Fruit fly (Drosophila melanogaster): ENCODE results near the gene GstZ2.

The GstZ2 gene

dm6 chr3R:9496748-9497147 lies 36.3 kb upstream of the GstZ2 start (continued):
- TF ChIP-seq CG11762 (GFP tag; optimal IDR thresholded peaks at IDR 0.05; ENCODE audit: insufficient read depth): no peak
- TF ChIP-seq CG11294 (GFP tag; IDR thresholded peaks at IDR 0.05): 0 out of 2 replicates have a peak, but pooled peaks have one; percentile 9
- peak; percentile 18 for TF ChIP-seq OdsH (GFP tag; optimal IDR thresholded peaks at IDR 0.05)
- peak; percentile 26 for TF ChIP-seq pdm3 (GFP tag; optimal IDR thresholded peaks at IDR 0.05)
- TF ChIP-seq vri (GFP tag; optimal IDR thresholded peaks at IDR 0.05): peak; percentile 34
- no peak for TF ChIP-seq CG8319 (GFP tag; optimal IDR thresholded peaks at IDR 0.05)
- TF ChIP-seq dsx (GFP tag; optimal IDR thresholded peaks at IDR 0.05; ENCODE audit: poor library complexity, severe bottlenecking): no peak
- TF ChIP-seq CG16779 (tag; optimal IDR thresholded peaks at IDR 0.05): no peak
- TF ChIP-seq CG6276 (GFP tag; optimal IDR thresholded peaks at IDR 0.05): no peak

dm6 chr3R:9494627-9495009 lies 34.2 kb upstream of the GstZ2 start, which contains the start of gene phu:
Gene phu, plus strand, starts transcription at chr3R:9494801.
- no peak for TF ChIP-seq CG8632 (GFP tag; optimal IDR thresholded peaks at IDR 0.05)
- TF ChIP-seq svp (GFP tag): peak; percentile 70
- peak; percentile 8 for TF ChIP-seq vri (GFP tag; optimal IDR thresholded peaks at IDR 0.05)

- TF ChIP-seq CG10669 (GFP tag; optimal IDR thresholded peaks at IDR 0.05) (peak; percentile 39), cyc (GFP tag; optimal IDR thresholded peaks at IDR 0.05) (no peak), acj6 (GFP tag; optimal IDR thresholded peaks at IDR 0.05) (peak; percentile 30), CG4318 (GFP tag; optimal IDR thresholded peaks at IDR 0.05) (peak; percentile 2), CG11294 (GFP tag; IDR thresholded peaks at IDR 0.05) (no peak), salr (GFP tag; optimal IDR thresholded peaks at IDR 0.05) (no peak), fd85E (GFP tag; optimal IDR thresholded peaks at IDR 0.05) (no peak), Gug (GFP tag; IDR thresholded peaks at IDR 0.05) (no peak), CG6808 (GFP tag; optimal IDR thresholded peaks at IDR 0.05) (no peak), Hr4 (GFP tag; optimal IDR thresholded peaks at IDR 0.05) (peak; percentile 27), Hr38 (GFP tag; optimal IDR thresholded peaks at IDR 0.05) (no peak), spab (GFP tag; optimal IDR thresholded peaks at IDR 0.05) (peak; percentile 9), Eip75B (GFP tag; optimal IDR thresholded peaks at IDR 0.05) (no peak), CG8119 (GFP tag; IDR thresholded peaks at IDR 0.05) (no peak), dac (GFP tag; optimal IDR thresholded peaks at IDR 0.05) (no peak), CG9139 (GFP tag; optimal IDR thresholded peaks at IDR 0.05) (no peak), CG6854 (GFP tag; optimal IDR thresholded peaks at IDR 0.05) (no peak), CG1621 (tag; optimal IDR thresholded peaks at IDR 0.05) (peak; percentile 52), CG8632 (GFP tag; optimal IDR thresholded peaks at IDR 0.05) (no peak), Ets96B (tag; optimal IDR thresholded peaks at IDR 0.05) (peak; percentile 28), CG3032 (tag; optimal IDR thresholded peaks at IDR 0.05) (peak; percentile 15), esn (GFP tag; optimal IDR thresholded peaks at IDR 0.05) (peak; percentile 53), Smox (GFP tag; optimal IDR thresholded peaks at IDR 0.05) (peak; percentile 48), CG34406 (GFP tag; optimal IDR thresholded peaks at IDR 0.05) (no peak), achi (GFP tag; optimal IDR thresholded peaks at IDR 0.05) (no peak), Hr39 (GFP tag; optimal IDR thresholded peaks at IDR 0.05) (peak; percentile 39), CG6792 (GFP tag; optimal IDR thresholded peaks at IDR 0.05) (peak; percentile 29), CG6163 (GFP tag; IDR thresholded peaks at IDR 0.05) (no peak), Eip78C (GFP tag) (peak; percentile 61), Sox102F (GFP tag; optimal IDR thresholded peaks at IDR 0.05) (peak; percentile 46), CG16779 (tag; optimal IDR thresholded peaks at IDR 0.05) (no peak), CG32006 (GFP tag; optimal IDR thresholded peaks at IDR 0.05) (peak; percentile 67), topi (GFP tag; optimal IDR thresholded peaks at IDR 0.05) (peak; percentile 7), Sox14 (GFP tag; optimal IDR thresholded peaks at IDR 0.05) (peak; percentile 14), fd59A (GFP tag; optimal IDR thresholded peaks at IDR 0.05) (no peak), fkh (GFP tag; optimal IDR thresholded peaks at IDR 0.05) (peak; percentile 22), ss (GFP tag; optimal IDR thresholded peaks at IDR 0.05) (peak in 1 of 2 experiments; percentile 4)
These were observed 33.5 kb upstream of the GstZ2 start, which contains the start of gene CG16779 for dm6 chr3R:9493627-9494626. Gene CG16779, minus strand, starts transcription at chr3R:9493677.

All from whole organism, prepupa.